Fruit fly (Drosophila melanogaster): Measurements from ENCODE around the gene Tlk.
A peak's percentile ranks its signal among the peaks of the same experiment; 100 is the strongest.

DNA sequence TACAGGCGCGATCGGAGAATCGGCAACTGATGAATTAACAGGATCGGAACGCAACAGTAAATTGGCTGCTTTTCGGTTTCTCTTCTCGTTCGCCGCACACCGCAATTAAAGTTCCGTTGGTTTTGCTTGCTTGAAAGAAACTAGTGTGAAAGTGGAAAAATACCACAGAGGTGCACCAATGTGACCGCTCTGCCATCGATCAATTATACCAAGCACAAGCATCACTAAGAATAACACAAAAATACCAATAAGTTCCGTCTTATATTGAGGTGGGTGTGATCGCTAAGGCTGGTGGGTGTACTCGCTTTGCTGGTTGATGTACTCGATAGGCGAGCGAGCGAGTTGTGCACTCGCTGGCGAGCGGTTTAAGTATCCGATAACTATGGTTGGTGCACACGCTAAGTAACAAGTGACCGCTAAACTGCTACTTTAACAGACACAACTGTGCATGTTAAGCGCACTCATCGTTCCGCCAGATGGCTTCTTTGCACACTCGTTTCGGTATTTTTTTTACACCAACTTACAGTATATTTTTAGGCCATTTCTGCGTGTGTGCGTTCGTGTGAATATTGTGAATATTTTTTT lies at the start of gene Tlk, which contains the start of gene Rala:
- TF ChIP-seq CG8478 (optimal IDR thresholded peaks at IDR 0.05) (no peak), CTCF (optimal IDR thresholded peaks at IDR 0.05) (peak; percentile 97 to 99)

Measured in S2 (cell line).